Worm (Caenorhabditis elegans): ENCODE data around the gene srz-79.

Gene srz-79

DNA sequence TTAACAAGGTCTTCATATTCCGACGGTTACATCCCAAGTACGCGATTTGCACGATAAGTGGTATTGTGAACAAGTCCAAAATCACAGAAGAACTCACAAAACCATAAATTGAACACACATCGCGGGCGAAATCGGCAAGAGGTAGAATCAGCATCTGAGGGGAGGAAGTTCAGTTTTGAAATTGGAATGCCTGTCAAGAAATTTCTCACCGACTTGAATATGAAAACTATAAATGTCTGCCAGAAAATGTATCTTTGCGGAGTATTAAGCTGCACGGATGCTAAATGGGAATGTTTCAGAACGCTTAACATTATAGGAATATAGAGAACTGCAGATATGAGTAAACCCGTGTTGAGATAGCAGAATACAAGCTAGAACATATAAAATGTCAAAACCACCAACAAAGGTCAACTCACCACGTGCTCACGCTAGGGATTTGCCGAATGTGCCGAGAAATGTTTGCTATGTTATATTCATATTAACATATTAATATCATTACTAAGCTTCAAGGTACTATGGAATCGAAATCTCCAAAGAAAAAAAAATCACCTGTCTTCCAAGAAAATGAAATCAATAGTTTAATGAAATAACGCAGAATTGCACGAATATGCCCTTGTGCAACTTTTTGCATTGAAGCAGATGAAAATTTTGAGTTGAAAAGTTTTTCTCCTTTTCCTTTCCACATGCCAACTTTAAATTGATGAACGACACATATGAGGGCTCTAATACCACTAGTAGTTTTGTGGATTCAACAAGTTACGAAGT, 11.0 kb upstream of the srz-79 start, which contains the start of gene srz-82:
srz-82 (plus strand) TSS at position 701 of the 765 bp plus-strand sequence.
- no peak for TF ChIP-seq mdl-1 (tag; optimal IDR thresholded peaks at IDR 0.05)

DNA sequence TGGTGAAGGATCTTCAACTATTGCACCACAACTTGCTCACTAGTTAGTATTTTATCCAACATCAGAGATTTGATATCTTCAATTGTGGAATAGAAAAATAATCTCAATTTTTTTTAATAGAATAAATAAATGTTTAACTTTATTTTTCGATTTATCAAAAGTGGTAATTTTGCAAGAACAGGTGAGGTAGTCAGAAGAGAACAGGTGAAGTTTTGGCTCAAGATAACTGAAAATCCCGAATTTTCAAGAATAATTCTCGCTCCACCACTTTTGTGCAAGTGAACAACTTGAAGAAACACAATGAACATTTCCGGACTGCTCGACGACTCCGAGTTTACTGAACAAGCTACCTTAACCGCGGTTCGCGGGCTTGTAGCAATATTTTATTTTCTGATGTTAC, 1.9 kb upstream of the srz-79 start, which contains the start of gene srz-78:
srz-78 (plus strand) TSS at position 301 of the 400 bp plus-strand sequence.
- TF ChIP-seq nhr-25 (tag; optimal IDR thresholded peaks at IDR 0.05): no peak
- no peak for TF ChIP-seq mbf-1 (tag; optimal IDR thresholded peaks at IDR 0.05)
- no peak for TF ChIP-seq sma-3 (GFP tag; optimal IDR thresholded peaks at IDR 0.05)
- no peak for TF ChIP-seq Y55F3AM.14 (GFP tag; optimal IDR thresholded peaks at IDR 0.05)
- no peak for TF ChIP-seq ama-1 (optimal IDR thresholded peaks at IDR 0.05)
- no peak for TF ChIP-seq F13H6.1 (tag; optimal IDR thresholded peaks at IDR 0.05)
- no peak for TF ChIP-seq mab-5 (tag; optimal IDR thresholded peaks at IDR 0.05)
- no peak for TF ChIP-seq sma-9 (GFP tag; optimal IDR thresholded peaks at IDR 0.05)
- no peak for TF ChIP-seq sma-9 (tag; optimal IDR thresholded peaks at IDR 0.05)
- TF ChIP-seq ztf-1 (GFP tag; conservative IDR thresholded peaks at IDR 0.05): no peak
- no peak for TF ChIP-seq nhr-129 (tag; optimal IDR thresholded peaks at IDR 0.05)
- TF ChIP-seq nhr-23 (tag; optimal IDR thresholded peaks at IDR 0.05): no peak
- no peak for TF ChIP-seq sem-4 (tag; optimal IDR thresholded peaks at IDR 0.05)
- TF ChIP-seq egl-27 (tag; optimal IDR thresholded peaks at IDR 0.05): no peak
- no peak for TF ChIP-seq nhr-11 (tag; optimal IDR thresholded peaks at IDR 0.05)
- TF ChIP-seq aly-2 (tag; optimal IDR thresholded peaks at IDR 0.05): no peak
- no peak for TF ChIP-seq unc-39 (tag; optimal IDR thresholded peaks at IDR 0.05)
- no peak for TF ChIP-seq ceh-16 (tag; optimal IDR thresholded peaks at IDR 0.05)

DNA sequence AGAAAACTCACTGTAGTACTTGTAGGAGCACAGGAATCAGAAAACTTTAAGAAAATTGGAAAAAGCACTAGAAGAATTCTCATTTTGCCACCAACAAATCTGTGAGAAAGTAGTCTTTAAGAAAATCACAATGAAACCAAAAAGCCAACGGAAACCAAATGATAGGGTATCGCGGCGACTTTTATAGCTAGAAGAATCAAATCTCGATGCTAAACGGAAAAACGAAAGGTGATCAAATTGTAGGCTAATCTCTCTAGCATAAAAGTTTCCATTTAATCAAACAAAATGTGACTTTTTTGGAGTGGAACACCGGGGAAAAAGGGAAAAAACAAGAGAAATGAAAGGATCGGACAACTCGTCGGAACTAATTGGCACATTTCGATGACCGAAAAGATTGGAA, 2.9 kb downstream of the srz-79 start, which contains the start of gene C09G12.17:
C09G12.17 (minus strand) TSS at position 101 of the 400 bp plus-strand sequence.
- TF ChIP-seq ztf-1 (GFP tag; conservative IDR thresholded peaks at IDR 0.05) (no peak), C34F6.9 (tag; optimal IDR thresholded peaks at IDR 0.05) (no peak), lin-11 (tag; optimal IDR thresholded peaks at IDR 0.05) (no peak), unc-39 (tag; optimal IDR thresholded peaks at IDR 0.05) (no peak), zag-1 (tag; optimal IDR thresholded peaks at IDR 0.05) (no peak), lin-39 (tag; optimal IDR thresholded peaks at IDR 0.05) (no peak)

DNA sequence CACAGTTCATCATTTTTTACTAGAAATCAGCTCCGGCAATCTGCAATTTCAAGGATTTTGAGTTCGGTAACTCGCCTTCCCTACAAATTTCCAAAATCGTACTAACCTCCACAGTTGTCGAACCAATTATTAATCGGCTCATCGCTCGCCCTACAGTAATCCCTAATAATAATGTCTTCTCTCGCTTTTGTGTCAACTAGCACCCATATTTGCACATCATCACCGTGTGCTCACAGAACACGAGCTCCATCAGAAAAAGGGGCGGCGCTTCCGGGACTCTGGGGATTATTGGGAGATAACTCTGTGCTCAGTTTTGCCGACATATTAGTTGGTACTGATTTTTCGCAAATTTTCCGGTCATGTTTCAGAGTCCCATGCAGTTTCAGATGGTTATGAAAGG, 4.5 kb downstream of the srz-79 start, which contains the start of gene ceh-53:
ceh-53 (plus strand) TSS at position 301 of the 400 bp plus-strand sequence.
- TF ChIP-seq nhr-10 (tag; optimal IDR thresholded peaks at IDR 0.05) (no peak), gmeb-1 (tag; optimal IDR thresholded peaks at IDR 0.05) (no peak), skn-1 (tag; optimal IDR thresholded peaks at IDR 0.05) (no peak), lsy-2 (tag; optimal IDR thresholded peaks at IDR 0.05) (no peak), Y55F3AM.14 (GFP tag; optimal IDR thresholded peaks at IDR 0.05) (no peak), elt-3 (tag; optimal IDR thresholded peaks at IDR 0.05) (no peak), elt-1 (tag; optimal IDR thresholded peaks at IDR 0.05) (no peak), F13H6.1 (tag; optimal IDR thresholded peaks at IDR 0.05) (no peak), nhr-12 (tag; optimal IDR thresholded peaks at IDR 0.05) (no peak), R02D3.7 (tag; optimal IDR thresholded peaks at IDR 0.05) (no peak), mdl-1 (tag; optimal IDR thresholded peaks at IDR 0.05) (no peak), unc-39 (tag; optimal IDR thresholded peaks at IDR 0.05) (no peak), nhr-11 (tag; optimal IDR thresholded peaks at IDR 0.05) (no peak), zag-1 (tag; optimal IDR thresholded peaks at IDR 0.05) (no peak), C34F6.9 (tag; optimal IDR thresholded peaks at IDR 0.05) (no peak), ceh-82 (tag; optimal IDR thresholded peaks at IDR 0.05) (no peak), ztf-1 (GFP tag; conservative IDR thresholded peaks at IDR 0.05) (no peak), dmd-4 (tag; optimal IDR thresholded peaks at IDR 0.05) (no peak)

DNA sequence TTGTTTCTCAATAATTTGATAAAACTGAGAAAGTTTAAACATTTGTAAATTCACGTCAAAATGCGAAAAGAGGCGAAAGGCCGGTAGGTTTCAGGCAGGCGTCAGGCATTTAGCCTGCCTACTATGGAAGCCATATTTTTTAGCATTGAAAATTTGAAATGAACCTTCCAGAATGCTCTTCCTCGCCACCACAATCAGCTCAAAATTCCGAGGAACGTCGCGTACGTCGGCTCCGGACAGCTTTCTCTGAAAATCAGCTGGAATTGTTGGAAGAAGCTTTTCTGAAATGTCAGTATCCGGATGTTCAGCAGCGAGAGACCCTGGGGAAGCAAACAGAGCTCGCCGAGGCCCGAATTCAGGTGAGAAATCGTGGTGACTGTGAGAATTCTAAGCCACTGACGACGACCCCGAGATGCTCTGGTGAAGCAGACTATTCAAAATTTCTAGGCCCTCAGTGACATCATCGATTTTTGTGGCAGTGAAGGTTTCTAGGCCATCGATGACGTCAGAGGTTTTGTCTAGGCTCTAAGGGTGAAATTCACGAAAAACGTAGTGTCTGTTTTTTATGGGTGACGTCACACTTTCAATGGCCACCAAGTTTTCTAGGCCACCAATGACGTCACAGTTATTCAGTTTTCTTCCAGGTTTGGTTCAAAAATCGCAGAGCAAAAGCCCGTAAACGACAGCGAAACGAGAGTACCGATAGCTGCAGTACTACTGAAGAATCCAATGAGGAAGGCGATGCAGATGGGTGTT, 8.7 kb downstream of the srz-79 start:
- TF ChIP-seq nhr-237 (tag; optimal IDR thresholded peaks at IDR 0.05) (no peak), lin-39 (tag; optimal IDR thresholded peaks at IDR 0.05) (no peak), ztf-1 (GFP tag; conservative IDR thresholded peaks at IDR 0.05) (no peak), snpc-4 (tag; optimal IDR thresholded peaks at IDR 0.05) (no peak), lin-13 (GFP tag; optimal IDR thresholded peaks at IDR 0.05) (no peak), sma-9 (GFP tag; optimal IDR thresholded peaks at IDR 0.05) (no peak), sma-9 (tag; optimal IDR thresholded peaks at IDR 0.05) (no peak), ztf-4 (tag; optimal IDR thresholded peaks at IDR 0.05) (no peak), unc-55 (GFP tag; optimal IDR thresholded peaks at IDR 0.05) (no peak), nhr-11 (tag; optimal IDR thresholded peaks at IDR 0.05) (no peak), unc-39 (tag; optimal IDR thresholded peaks at IDR 0.05) (no peak), fos-1 (tag; optimal IDR thresholded peaks at IDR 0.05) (no peak), unc-62 (GFP tag; optimal IDR thresholded peaks at IDR 0.05) (no peak), zag-1 (tag; optimal IDR thresholded peaks at IDR 0.05) (no peak), gmeb-1 (tag; optimal IDR thresholded peaks at IDR 0.05) (no peak)
